Worm (Caenorhabditis elegans) whole organism, L4 larva: ENCODE measurements around the gene T22D1.3.
A peak's percentile ranks its signal among the peaks of the same experiment; 100 is the strongest.

ENCODE experiments used
- D1046.2 ChIP-seq: fragments of 200-800 bp; sonication (Bioruptor generic); IDR thresholded peaks from 2 replicates; pipeline ENCODE4 v1.3.6; 2022; ENCODE audit warnings: missing genetic modification characterization, missing compliant biosample characterization
- F37D6.2 ChIP-seq: sonication (generic microtip); optimal IDR thresholded peaks from 2 replicates; lab custom pipeline; 2016; ENCODE audit warnings: mild to moderate bottlenecking, missing genetic modification characterization, missing compliant biosample characterization
- Y105C5A.15 ChIP-seq: fragments of 200-800 bp; sonication (Bioruptor generic); IDR thresholded peaks from 2 replicates; pipeline ENCODE4 v1.3.6; 2022; ENCODE audit warnings: missing genetic modification characterization, missing compliant biosample characterization
- aha-1 ChIP-seq: fragments of 150-350 bp; peaks from one replicate; lab custom pipeline; 2014; ENCODE audit warnings: missing biosample characterization, missing genetic modification characterization
- aly-2 ChIP-seq: sonication (generic microtip); optimal IDR thresholded peaks from 2 replicates; lab custom pipeline; 2018; ENCODE audit warnings: missing biosample characterization, missing genetic modification characterization
- attf-4 ChIP-seq: sonication (generic microtip); optimal IDR thresholded peaks from 3 replicates; lab custom pipeline; 2017; ENCODE audit warnings: missing biosample characterization, missing genetic modification characterization
- ceh-20 ChIP-seq: fragments of 200-800 bp; sonication (Bioruptor generic); IDR thresholded peaks from 2 replicates; pipeline ENCODE4 v1.3.6; 2022; ENCODE audit warnings: missing genetic modification reagents, missing genetic modification characterization, missing compliant biosample characterization
- ceh-44 ChIP-seq: fragments of 200-800 bp; sonication (Bioruptor generic); IDR thresholded peaks from 2 replicates; pipeline ENCODE4 v1.3.6; 2022; ENCODE audit warnings: missing genetic modification reagents, missing genetic modification characterization, missing compliant biosample characterization
- ces-1 ChIP-seq: fragments of 150-350 bp; sonication (generic microtip); optimal IDR thresholded peaks from 4 replicates; lab custom pipeline; 2014; ENCODE audit warnings: missing biosample characterization, missing genetic modification reagents, missing genetic modification characterization
- daf-19 ChIP-seq: fragments of 200-800 bp; sonication (Bioruptor generic); conservative IDR thresholded peaks from 2 replicates; pipeline ENCODE4 v1.3.6; 2022; ENCODE audit warnings: missing genetic modification characterization, missing compliant biosample characterization
- dmd-8 ChIP-seq: fragments of 200-800 bp; sonication (Bioruptor generic); IDR thresholded peaks from 2 replicates; pipeline ENCODE4 v1.3.6; 2022; ENCODE audit warnings: missing genetic modification characterization, missing compliant biosample characterization
- duxl-1 ChIP-seq: sonication (generic microtip); optimal IDR thresholded peaks from 2 replicates; lab custom pipeline; 2016; ENCODE audit warnings: mild to moderate bottlenecking, missing genetic modification characterization, moderate library complexity, missing compliant biosample characterization; ENCODE audit not compliant: poor library complexity
- fkh-10 ChIP-seq: fragments of 150-350 bp; optimal IDR thresholded peaks from 2 replicates; lab custom pipeline; 2014; ENCODE audit warnings: missing biosample characterization, missing genetic modification reagents, missing genetic modification characterization
- hlh-30 ChIP-seq: sonication (generic microtip); optimal IDR thresholded peaks from 2 replicates; lab custom pipeline; 2017; ENCODE audit warnings: antibody characterized with exemption, mild to moderate bottlenecking, missing genetic modification characterization, missing compliant biosample characterization; ENCODE audit not compliant: insufficient read depth
- jun-1 ChIP-seq: fragments of 150-350 bp; optimal IDR thresholded peaks from 2 replicates; lab custom pipeline; 2014; ENCODE audit warnings: missing biosample characterization, missing genetic modification reagents, missing genetic modification characterization
- lin-1 ChIP-seq: fragments of 200-800 bp; sonication (Bioruptor generic); IDR thresholded peaks from 2 replicates; pipeline ENCODE4 v1.3.6; 2022; ENCODE audit warnings: missing genetic modification reagents, missing genetic modification characterization, missing compliant biosample characterization
- lin-15B ChIP-seq: fragments of 150-350 bp; sonication (generic microtip); optimal IDR thresholded peaks from 3 replicates; lab custom pipeline; 2014; ENCODE audit warnings: missing biosample characterization, missing genetic modification characterization
- lin-29 ChIP-seq: fragments of 200-800 bp; sonication (Bioruptor generic); IDR thresholded peaks from 2 replicates; pipeline ENCODE4 v1.3.6; 2022; ENCODE audit warnings: missing genetic modification reagents, missing genetic modification characterization, missing compliant biosample characterization
- lin-38 ChIP-seq: fragments of 200-800 bp; sonication (Bioruptor generic); IDR thresholded peaks from 2 replicates; pipeline ENCODE4 v1.3.6; 2022; ENCODE audit warnings: missing genetic modification reagents, missing genetic modification characterization, missing compliant biosample characterization
- mdl-1 ChIP-seq, 2 experiments: fragments of 150-350 bp in 1 of 2; sonication (generic microtip) in 1 of 2; optimal IDR thresholded peaks; 2 replicates each; lab custom pipeline; 2014 to 2017; ENCODE audit warnings: missing biosample characterization in 2 of 2, missing genetic modification characterization in 2 of 2
- mdt-29 ChIP-seq: fragments of 200-800 bp; sonication (Bioruptor generic); IDR thresholded peaks from 2 replicates; pipeline ENCODE4 v1.3.6; 2022; ENCODE audit warnings: missing genetic modification reagents, missing genetic modification characterization, missing compliant biosample characterization
- mxl-3 ChIP-seq: fragments of 200-800 bp; sonication (Bioruptor generic); optimal IDR thresholded peaks from 2 replicates; lab custom pipeline; 2018; ENCODE audit warnings: mild to moderate bottlenecking, missing genetic modification characterization, missing compliant biosample characterization
- nhr-11 ChIP-seq: fragments of 150-350 bp; optimal IDR thresholded peaks from 2 replicates; lab custom pipeline; 2014; ENCODE audit warnings: missing biosample characterization, missing genetic modification characterization
- nhr-237 ChIP-seq: sonication (generic microtip); optimal IDR thresholded peaks from 2 replicates; lab custom pipeline; 2017; ENCODE audit warnings: missing biosample characterization, missing genetic modification characterization
- nhr-25 ChIP-seq: sonication (generic microtip); optimal IDR thresholded peaks from 2 replicates; lab custom pipeline; 2017; ENCODE audit warnings: missing genetic modification characterization, mild to moderate bottlenecking, missing compliant biosample characterization, antibody characterized with exemption, moderate library complexity, borderline replicate concordance; ENCODE audit not compliant: insufficient read depth
- nhr-28 ChIP-seq: fragments of 150-350 bp; optimal IDR thresholded peaks from 2 replicates; lab custom pipeline; 2014; ENCODE audit warnings: missing biosample characterization, missing genetic modification characterization
- nhr-6 ChIP-seq: fragments of 150-350 bp; optimal IDR thresholded peaks from 2 replicates; lab custom pipeline; 2014; ENCODE audit warnings: missing biosample characterization, missing genetic modification characterization
- nhr-76 ChIP-seq: fragments of 150-350 bp; optimal IDR thresholded peaks from 2 replicates; lab custom pipeline; 2014; ENCODE audit warnings: missing biosample characterization, missing genetic modification characterization
- php-3 ChIP-seq: fragments of 200-800 bp; sonication (Bioruptor generic); IDR thresholded peaks from 2 replicates; pipeline ENCODE4 v1.3.6; 2022; ENCODE audit warnings: missing genetic modification reagents, missing genetic modification characterization, missing compliant biosample characterization
- pqm-1 ChIP-seq: sonication (generic microtip); optimal IDR thresholded peaks from 2 replicates; lab custom pipeline; 2017; ENCODE audit warnings: missing biosample characterization, missing genetic modification characterization
- sdz-12 ChIP-seq: fragments of 200-800 bp; sonication (Bioruptor generic); optimal IDR thresholded peaks from 2 replicates; lab custom pipeline; 2018; ENCODE audit warnings: mild to moderate bottlenecking, missing genetic modification characterization, missing compliant biosample characterization
- set-16 ChIP-seq: fragments of 200-800 bp; sonication (Bioruptor generic); IDR thresholded peaks from 2 replicates; pipeline ENCODE4 v1.3.6; 2022; ENCODE audit warnings: missing genetic modification reagents, missing genetic modification characterization, missing compliant biosample characterization
- snpc-4 ChIP-seq: fragments of 150-350 bp; optimal IDR thresholded peaks from 2 replicates; lab custom pipeline; 2014; ENCODE audit warnings: missing biosample characterization, missing genetic modification characterization
- unc-39 ChIP-seq: sonication (generic microtip); optimal IDR thresholded peaks from 2 replicates; lab custom pipeline; 2017; ENCODE audit warnings: missing biosample characterization, missing genetic modification characterization
- unc-62 ChIP-seq, 3 experiments: fragments of 150-350 bp in 1 of 3; sonication (generic microtip); optimal IDR thresholded peaks in 2 of 3; peaks in 1 of 3; 1 replicate in 1 of 3; 2 replicates in 2 of 3; lab custom pipeline; 2014 to 2017; ENCODE audit warnings: missing biosample characterization in 3 of 3, missing genetic modification characterization in 3 of 3, missing genetic modification reagents in 3 of 3, missing genotype in 1 of 3
- zfp-2 ChIP-seq: sonication (generic microtip); optimal IDR thresholded peaks from 2 replicates; lab custom pipeline; 2016; ENCODE audit warnings: mild to moderate bottlenecking, missing genetic modification characterization, missing compliant biosample characterization
- zfp-3 ChIP-seq: fragments of 200-800 bp; sonication (Bioruptor generic); conservative IDR thresholded peaks from 2 replicates; pipeline ENCODE4 v1.3.6; 2022; ENCODE audit warnings: missing genetic modification reagents, missing genetic modification characterization, missing compliant biosample characterization
- zip-11 ChIP-seq: fragments of 200-800 bp; sonication (Bioruptor generic); IDR thresholded peaks from 2 replicates; pipeline ENCODE4 v1.3.6; 2022; ENCODE audit warnings: missing genetic modification characterization, missing compliant biosample characterization
- ztf-11 ChIP-seq: fragments of 150-350 bp; optimal IDR thresholded peaks from 2 replicates; lab custom pipeline; 2014; ENCODE audit warnings: missing biosample characterization, missing genetic modification characterization
- ztf-7 ChIP-seq: fragments of 150-350 bp; optimal IDR thresholded peaks from 2 replicates; lab custom pipeline; 2014; ENCODE audit warnings: missing biosample characterization, missing genetic modification characterization

T22D1.3 gene

ce11 chrIV:6925520-6925919 is 12.2 kb downstream of the T22D1.3 start:
- TF ChIP-seq duxl-1 (tag; lab: Kevin White, UChicago) (no peak), lin-15B (tag; lab: Kevin White, UChicago) (no peak), fkh-10 (GFP tag; lab: Kevin White, UChicago) (no peak), ces-1 (GFP tag; lab: Kevin White, UChicago) (no peak), lin-38 (GFP tag; lab: Robert Waterston, UW) (no peak), D1046.2 (no peak), mxl-3 (GFP tag; lab: Kevin White, UChicago) (no peak), pqm-1 (no peak), nhr-76 (tag; lab: Kevin White, UChicago) (no peak), set-16 (GFP tag; lab: Robert Waterston, UW) (no peak), sdz-12 (GFP tag; lab: Kevin White, UChicago) (no peak), snpc-4 (tag; lab: Kevin White, UChicago) (no peak), nhr-25 (tag; lab: Kevin White, UChicago) (no peak), mdl-1 (tag; optimal IDR thresholded peaks at IDR 0.05; lab: Kevin White, UChicago) (no peak), aly-2 (no peak), php-3 (GFP tag; lab: Robert Waterston, UW) (no peak), ztf-11 (tag; lab: Kevin White, UChicago) (no peak)

- peak; percentile 2 for TF ChIP-seq pqm-1
- no peak for TF ChIP-seq mdt-29 (GFP tag; lab: Robert Waterston, UW)
Observed at ce11 chrIV:6928417-6928816, 15.1 kb downstream of the T22D1.3 start, which contains the start of gene cest-6. Gene cest-6, minus strand, starts transcription at chrIV:6928517.

- no peak for TF ChIP-seq F37D6.2
- TF ChIP-seq Y105C5A.15: no peak
- TF ChIP-seq unc-62 (GFP tag; optimal IDR thresholded peaks at IDR 0.05 in 1 of 2; lab: Kevin White, UChicago): no peak
- TF ChIP-seq unc-62 (tag; optimal IDR thresholded peaks at IDR 0.05; lab: Kevin White, UChicago): no peak
- TF ChIP-seq daf-19: no peak
- TF ChIP-seq nhr-11: no peak
Observed at ce11 chrIV:6937548-6937947, 24.2 kb downstream of the T22D1.3 start, which contains the start of gene npr-12. Gene npr-12, minus strand, starts transcription at chrIV:6937648.

- TF ChIP-seq zfp-2 (tag; lab: Kevin White, UChicago): no peak
- TF ChIP-seq ceh-20 (GFP tag; lab: Robert Waterston, UW): no peak
- no peak for TF ChIP-seq ceh-44 (GFP tag; lab: Robert Waterston, UW)
- TF ChIP-seq fkh-10 (GFP tag; lab: Kevin White, UChicago): peak; percentile 59
- TF ChIP-seq aha-1 (tag; lab: Kevin White, UChicago): peak; percentile 14
- no peak for TF ChIP-seq attf-4 (tag; lab: Kevin White, UChicago)
Observed at ce11 chrIV:6941101-6941500, 27.8 kb downstream of the T22D1.3 start.

ce11 chrIV:6946832-6947231 is 33.5 kb downstream of the T22D1.3 start:
- TF ChIP-seq aha-1 (tag; lab: Kevin White, UChicago) (peak; percentile 57), nhr-11 (peak; percentile 32), zip-11 (GFP tag; lab: Robert Waterston, UW) (no peak), unc-62 (GFP tag; optimal IDR thresholded peaks at IDR 0.05 in 1 of 2; lab: Kevin White, UChicago) (peak in 1 of 2 experiments; percentile 73), unc-62 (tag; optimal IDR thresholded peaks at IDR 0.05; lab: Kevin White, UChicago) (no peak)

- TF ChIP-seq nhr-28 (tag; lab: Kevin White, UChicago) (no peak), mxl-3 (GFP tag; lab: Kevin White, UChicago) (no peak), lin-29 (GFP tag; lab: Robert Waterston, UW) (no peak), lin-1 (GFP tag; lab: Robert Waterston, UW) (no peak), ztf-7 (tag; lab: Kevin White, UChicago) (no peak), nhr-237 (tag; lab: Kevin White, UChicago) (no peak), daf-19 (no peak), nhr-6 (tag; lab: Kevin White, UChicago) (no peak), php-3 (GFP tag; lab: Robert Waterston, UW) (no peak), F37D6.2 (no peak), zfp-3 (GFP tag; lab: Robert Waterston, UW) (no peak), snpc-4 (tag; lab: Kevin White, UChicago) (no peak), dmd-8 (no peak), jun-1 (tag; lab: Kevin White, UChicago) (no peak), zip-11 (GFP tag; lab: Robert Waterston, UW) (no peak), hlh-30 (tag; lab: Kevin White, UChicago) (no peak), unc-39 (no peak)
Observed at ce11 chrIV:6951259-6951658, 37.9 kb downstream of the T22D1.3 start.
